Fruit fly (Drosophila melanogaster) whole organism, embryonic: ENCODE results near the gene CG3764.

ENCODE experiments used
- Antp ChIP-seq: fragments of 200-800 bp; sonication (Bioruptor generic); optimal IDR thresholded peaks from 3 replicates; lab custom pipeline; 2016; ENCODE audit warnings: missing biosample characterization, missing genetic modification characterization
- Atf3 ChIP-seq: fragments of 200-800 bp; sonication (Bioruptor generic); optimal IDR thresholded peaks from 3 replicates; lab custom pipeline; 2016; ENCODE audit warnings: missing biosample characterization, missing genetic modification characterization
- Blimp-1 ChIP-seq: fragments of 200-800 bp; sonication (Bioruptor generic); optimal IDR thresholded peaks from 3 replicates; lab custom pipeline; 2018; ENCODE audit warnings: missing biosample characterization, missing genetic modification characterization, mild to moderate bottlenecking, moderate library complexity, missing genetic modification reagents
- CG13287 ChIP-seq: fragments of 200-800 bp; sonication (Bioruptor generic); IDR thresholded peaks from 2 replicates; pipeline ENCODE4 v1.3.6; 2022; ENCODE audit warnings: missing biosample characterization, missing genetic modification characterization; ENCODE audit not compliant: partially characterized antibody
- CG14860 ChIP-seq: fragments of 200-800 bp; sonication (Bioruptor generic); IDR thresholded peaks from 3 replicates; pipeline ENCODE4 v1.3.6; 2022; ENCODE audit warnings: missing biosample characterization, missing genetic modification characterization; ENCODE audit not compliant: partially characterized antibody
- CG16813 ChIP-seq: fragments of 200-800 bp; sonication (Bioruptor generic); IDR thresholded peaks from 3 replicates; pipeline ENCODE4 v1.3.6; 2022; ENCODE audit warnings: missing biosample characterization, missing genetic modification characterization; ENCODE audit not compliant: partially characterized antibody
- CG17361 ChIP-seq: fragments of 200-800 bp; sonication (Bioruptor generic); IDR thresholded peaks from 3 replicates; pipeline ENCODE4 v1.3.6; 2022; ENCODE audit warnings: missing biosample characterization, missing genetic modification characterization
- CG2116 ChIP-seq: fragments of 200-800 bp; sonication (Bioruptor generic); optimal IDR thresholded peaks from 3 replicates; lab custom pipeline; 2018; ENCODE audit warnings: missing biosample characterization, mild to moderate bottlenecking, missing genetic modification characterization
- CG2129 ChIP-seq: fragments of 200-800 bp; sonication (Bioruptor generic); IDR thresholded peaks from 2 replicates; pipeline ENCODE4 v1.3.6; 2022; ENCODE audit warnings: missing biosample characterization, missing genetic modification characterization; ENCODE audit not compliant: partially characterized antibody
- CG34224 ChIP-seq: fragments of 200-800 bp; sonication (Bioruptor generic); IDR thresholded peaks from 3 replicates; pipeline ENCODE4 v1.3.6; 2022; ENCODE audit warnings: missing biosample characterization, missing genetic modification characterization; ENCODE audit not compliant: partially characterized antibody
- CG3847 ChIP-seq: fragments of 200-800 bp; sonication (Bioruptor generic); IDR thresholded peaks from 2 replicates; pipeline ENCODE4 v1.3.6; 2022; ENCODE audit warnings: missing biosample characterization, missing genetic modification characterization
- CG42726 ChIP-seq: fragments of 200-800 bp; sonication (Bioruptor generic); IDR thresholded peaks from 2 replicates; pipeline ENCODE4 v1.3.6; 2022; ENCODE audit warnings: missing biosample characterization, missing genetic modification characterization; ENCODE audit not compliant: partially characterized antibody
- CG4282 ChIP-seq: fragments of 200-800 bp; sonication (Bioruptor generic); optimal IDR thresholded peaks from 2 replicates; lab custom pipeline; 2016; ENCODE audit warnings: missing biosample characterization, missing genetic modification characterization
- CG4730 ChIP-seq: fragments of 200-800 bp; sonication (Bioruptor generic); IDR thresholded peaks from 2 replicates; pipeline ENCODE4 v1.3.6; 2022; ENCODE audit warnings: missing biosample characterization, missing genetic modification characterization
- CG7963 ChIP-seq: fragments of 200-800 bp; sonication (Bioruptor generic); IDR thresholded peaks from 3 replicates; pipeline ENCODE4 v1.3.6; 2022; ENCODE audit warnings: missing biosample characterization, missing genetic modification characterization; ENCODE audit not compliant: partially characterized antibody
- Dll ChIP-seq: fragments of 200-800 bp; sonication (Bioruptor generic); IDR thresholded peaks from 4 replicates; pipeline ENCODE4 v1.3.6; 2022; ENCODE audit warnings: missing biosample characterization, missing genetic modification characterization; ENCODE audit not compliant: partially characterized antibody
- Doc3 ChIP-seq: fragments of 200-800 bp; sonication (Bioruptor generic); IDR thresholded peaks from 3 replicates; pipeline ENCODE4 v1.3.6; 2022; ENCODE audit warnings: missing biosample characterization, missing genetic modification characterization; ENCODE audit not compliant: partially characterized antibody
- Dp ChIP-seq: fragments of 200-800 bp; sonication (Bioruptor generic); optimal IDR thresholded peaks from 2 replicates; lab custom pipeline; 2018; ENCODE audit warnings: missing biosample characterization, mild to moderate bottlenecking, missing genetic modification characterization, moderate library complexity
- Dref ChIP-seq: fragments of 200-800 bp; sonication (Bioruptor generic); IDR thresholded peaks from 2 replicates; pipeline ENCODE4 v1.3.6; 2022; ENCODE audit warnings: missing biosample characterization, missing genetic modification characterization
- E2f2 ChIP-seq: fragments of 200-800 bp; sonication (Bioruptor generic); IDR thresholded peaks from 2 replicates; pipeline ENCODE4 v1.3.6; 2022; ENCODE audit warnings: missing biosample characterization, missing genetic modification characterization
- HLH4C ChIP-seq: fragments of 200-800 bp; sonication (Bioruptor generic); IDR thresholded peaks from 3 replicates; pipeline ENCODE4 v1.3.6; 2022; ENCODE audit warnings: missing biosample characterization, missing genetic modification characterization; ENCODE audit not compliant: partially characterized antibody
- HmgZ ChIP-seq: fragments of 200-800 bp; sonication (Bioruptor generic); optimal IDR thresholded peaks from 2 replicates; lab custom pipeline; 2018; ENCODE audit warnings: missing biosample characterization, mild to moderate bottlenecking, missing genetic modification characterization
- Jarid2 ChIP-seq: fragments of 200-800 bp; sonication (Bioruptor generic); optimal IDR thresholded peaks from 3 replicates; lab custom pipeline; 2017; ENCODE audit warnings: mild to moderate bottlenecking, missing biosample characterization, missing genetic modification reagents, missing genetic modification characterization
- MBD-R2 ChIP-seq: fragments of 200-800 bp; sonication (Bioruptor generic); IDR thresholded peaks from 2 replicates; pipeline ENCODE4 v1.3.6; 2022; ENCODE audit warnings: missing biosample characterization, missing genetic modification characterization
- MESR4 ChIP-seq: fragments of 200-800 bp; sonication (Bioruptor generic); optimal IDR thresholded peaks from 2 replicates; lab custom pipeline; 2018; ENCODE audit warnings: missing biosample characterization, mild to moderate bottlenecking, missing genetic modification characterization, moderate library complexity
- Myb ChIP-seq: fragments of 200-800 bp; sonication (Bioruptor generic); optimal IDR thresholded peaks from 2 replicates; lab custom pipeline; 2016; ENCODE audit warnings: missing biosample characterization, missing genetic modification characterization
- Opbp ChIP-seq: fragments of 200-800 bp; sonication (Bioruptor generic); IDR thresholded peaks from 3 replicates; pipeline ENCODE4 v1.3.6; 2022; ENCODE audit warnings: missing biosample characterization, missing genetic modification characterization; ENCODE audit not compliant: partially characterized antibody
- Scr ChIP-seq: fragments of 200-800 bp; sonication (Bioruptor generic); IDR thresholded peaks from 2 replicates; pipeline ENCODE4 v1.3.6; 2022; ENCODE audit warnings: missing biosample characterization, missing genetic modification characterization; ENCODE audit not compliant: partially characterized antibody
- amos ChIP-seq: fragments of 200-800 bp; sonication (Bioruptor generic); IDR thresholded peaks from 2 replicates; pipeline ENCODE4 v1.3.6; 2022; ENCODE audit warnings: missing biosample characterization, missing genetic modification characterization; ENCODE audit not compliant: partially characterized antibody
- ato ChIP-seq: fragments of 200-800 bp; sonication (Bioruptor generic); IDR thresholded peaks from 2 replicates; pipeline ENCODE4 v1.3.6; 2022; ENCODE audit warnings: missing biosample characterization, missing genetic modification characterization; ENCODE audit not compliant: partially characterized antibody
- crp ChIP-seq, 2 experiments: fragments of 200-800 bp; sonication (Bioruptor generic); optimal IDR thresholded peaks; 2 replicates in 1 of 2; 3 replicates in 1 of 2; lab custom pipeline; 2017; ENCODE audit warnings: missing biosample characterization in 2 of 2, missing genetic modification characterization in 2 of 2, mild to moderate bottlenecking in 1 of 2, moderate library complexity in 1 of 2
- cwo ChIP-seq: fragments of 200-800 bp; sonication (Bioruptor generic); optimal IDR thresholded peaks from 3 replicates; lab custom pipeline; 2017; ENCODE audit warnings: missing biosample characterization, missing genetic modification characterization, mild to moderate bottlenecking, moderate library complexity, missing genetic modification reagents
- ftz-f1 ChIP-seq: fragments of 200-800 bp; sonication (Bioruptor generic); optimal IDR thresholded peaks from 2 replicates; lab custom pipeline; 2016; ENCODE audit warnings: missing biosample characterization, missing genetic modification characterization
- hb ChIP-seq: fragments of 200-800 bp; sonication (Bioruptor generic); IDR thresholded peaks from 3 replicates; pipeline ENCODE4 v1.3.6; 2022; ENCODE audit warnings: missing biosample characterization, missing genetic modification characterization; ENCODE audit not compliant: partially characterized antibody
- hbn ChIP-seq: fragments of 200-800 bp; sonication (Bioruptor generic); IDR thresholded peaks from 2 replicates; pipeline ENCODE4 v1.3.6; 2022; ENCODE audit warnings: missing biosample characterization, missing genetic modification characterization; ENCODE audit not compliant: partially characterized antibody
- inv ChIP-seq: fragments of 200-800 bp; sonication (Bioruptor generic); IDR thresholded peaks from 2 replicates; pipeline ENCODE4 v1.3.6; 2022; ENCODE audit warnings: missing biosample characterization, missing genetic modification characterization; ENCODE audit not compliant: partially characterized antibody
- mld ChIP-seq: fragments of 200-800 bp; sonication (Bioruptor generic); IDR thresholded peaks from 3 replicates; pipeline ENCODE4 v1.3.6; 2022; ENCODE audit warnings: missing biosample characterization, missing genetic modification characterization; ENCODE audit not compliant: partially characterized antibody
- nerfin-2 ChIP-seq: fragments of 200-800 bp; sonication (Bioruptor generic); IDR thresholded peaks from 2 replicates; pipeline ENCODE4 v1.3.6; 2022; ENCODE audit warnings: missing biosample characterization, missing genetic modification characterization; ENCODE audit not compliant: partially characterized antibody
- pzg ChIP-seq: fragments of 200-800 bp; sonication (Bioruptor generic); optimal IDR thresholded peaks from 3 replicates; lab custom pipeline; 2018; ENCODE audit warnings: missing biosample characterization, mild to moderate bottlenecking, missing genetic modification characterization, moderate library complexity
- slp2 ChIP-seq: fragments of 200-800 bp; sonication (Bioruptor generic); optimal IDR thresholded peaks from 2 replicates; lab custom pipeline; 2016; ENCODE audit warnings: missing biosample characterization, missing genetic modification characterization
- stwl ChIP-seq: fragments of 200-800 bp; sonication (Bioruptor generic); optimal IDR thresholded peaks from 3 replicates; lab custom pipeline; 2018; ENCODE audit warnings: missing biosample characterization, mild to moderate bottlenecking, missing genetic modification characterization, moderate library complexity
- tna ChIP-seq: fragments of 200-800 bp; sonication (Bioruptor generic); IDR thresholded peaks from 2 replicates; pipeline ENCODE4 v1.3.6; 2022; ENCODE audit warnings: missing biosample characterization, missing genetic modification characterization; ENCODE audit not compliant: partially characterized antibody
- trem ChIP-seq: fragments of 200-800 bp; optimal IDR thresholded peaks from 3 replicates; lab custom pipeline; 2019; ENCODE audit warnings: missing biosample characterization, mild to moderate bottlenecking, missing genetic modification characterization, moderate library complexity
- tx ChIP-seq: fragments of 200-800 bp; sonication (Bioruptor generic); optimal IDR thresholded peaks from 2 replicates; lab custom pipeline; 2016; ENCODE audit warnings: missing biosample characterization, missing genetic modification characterization
- vvl ChIP-seq: fragments of 200-800 bp; sonication (Bioruptor generic); IDR thresholded peaks from 2 replicates; pipeline ENCODE4 v1.3.6; 2022; ENCODE audit warnings: missing biosample characterization, missing genetic modification characterization
- zen2 ChIP-seq: fragments of 200-800 bp; sonication (Bioruptor generic); IDR thresholded peaks from 3 replicates; pipeline ENCODE4 v1.3.6; 2022; ENCODE audit warnings: missing biosample characterization, missing genetic modification characterization; ENCODE audit not compliant: partially characterized antibody

CG3764 gene

DNA sequence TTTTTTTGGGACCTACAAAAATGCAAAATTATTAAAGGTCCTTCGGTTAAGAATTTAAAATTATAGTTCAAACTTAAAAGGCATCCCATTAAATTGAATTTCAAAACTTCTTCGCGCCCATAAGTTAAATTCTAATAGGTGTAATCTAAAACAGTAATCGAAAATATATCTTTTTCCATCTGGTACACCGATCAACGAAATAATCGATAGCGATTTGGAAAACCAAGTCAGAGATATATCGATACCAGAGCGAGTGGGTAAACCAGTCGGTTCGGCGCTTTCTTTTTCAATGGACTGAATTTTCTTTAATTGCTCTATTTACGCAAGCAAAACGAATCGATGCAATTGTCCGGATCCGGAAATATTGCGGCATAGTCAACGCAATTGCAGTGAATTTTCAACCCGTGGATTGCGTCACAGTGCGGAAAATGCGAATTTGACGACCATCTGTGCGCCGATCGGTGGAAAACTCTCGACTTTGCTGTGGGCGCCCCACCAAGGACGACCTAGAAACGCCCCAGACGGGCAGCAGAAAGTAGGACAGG lies 11.8 kb upstream of the CG3764 start, which contains the start of gene Fit2 (continued):
- peak; percentile 37 for TF ChIP-seq HmgZ (tag; lab: Kevin White, UChicago)
- no peak for TF ChIP-seq CG4282 (GFP tag; lab: Kevin White, UChicago)
- no peak for TF ChIP-seq Jarid2 (GFP tag; lab: Kevin White, UChicago)
- peak; percentile 96; the same call in 2 of the 3 replicates for TF ChIP-seq Opbp
- TF ChIP-seq slp2 (GFP tag; lab: Kevin White, UChicago): no peak
- no peak for TF ChIP-seq cwo (GFP tag; lab: Kevin White, UChicago)
- TF ChIP-seq trem (tag; lab: Kevin White, UChicago): peak; percentile 38
- peak; percentile 40 for TF ChIP-seq Blimp-1
- TF ChIP-seq Atf3 (GFP tag; lab: Kevin White, UChicago): no peak
- peak; percentile 100 for TF ChIP-seq tna
- TF ChIP-seq Myb: peak; percentile 65
- peak; percentile 26; the same call in 1 of the 2 replicates for TF ChIP-seq vvl (GFP tag; lab: Robert Waterston, UW)
- TF ChIP-seq CG34224 (GFP tag; lab: Robert Waterston, UW): peak; percentile 100
- no peak for TF ChIP-seq CG17361 (GFP tag; lab: Robert Waterston, UW)
- peak; percentile 20 for TF ChIP-seq tx (GFP tag; lab: Kevin White, UChicago)
- peak; percentile 99 for TF ChIP-seq mld (GFP tag; lab: Robert Waterston, UW)
- peak; percentile 95 for TF ChIP-seq Doc3 (GFP tag; lab: Robert Waterston, UW)
- TF ChIP-seq E2f2: peak; percentile 96
- TF ChIP-seq HLH4C (GFP tag; lab: Robert Waterston, UW): peak; percentile 100
- TF ChIP-seq CG13287 (GFP tag; lab: Robert Waterston, UW): peak; percentile 98
- TF ChIP-seq CG14860 (GFP tag; lab: Robert Waterston, UW): peak; percentile 99
- TF ChIP-seq nerfin-2 (GFP tag; lab: Robert Waterston, UW): peak; percentile 100
- peak; percentile 65 for TF ChIP-seq CG2129
- peak; percentile 95 for TF ChIP-seq Dll (GFP tag; lab: Robert Waterston, UW)
- peak; percentile 87 for TF ChIP-seq inv (GFP tag; lab: Robert Waterston, UW)
- peak; percentile 95 for TF ChIP-seq hbn
- TF ChIP-seq crp (GFP tag; optimal IDR thresholded peaks at IDR 0.05; lab: Kevin White, UChicago): peak in 1 of 2 experiments; percentile 49
- TF ChIP-seq CG4730: no peak
- peak; percentile 100 for TF ChIP-seq ato (GFP tag; lab: Robert Waterston, UW)
- peak; percentile 100 for TF ChIP-seq CG7963 (GFP tag; lab: Robert Waterston, UW)
- TF ChIP-seq ftz-f1 (GFP tag; lab: Kevin White, UChicago): peak; percentile 8
- TF ChIP-seq MESR4 (GFP tag; lab: Kevin White, UChicago): peak; percentile 62
- peak; percentile 74; the same call in 1 of the 2 replicates for TF ChIP-seq CG42726 (GFP tag; lab: Robert Waterston, UW)
- no peak for TF ChIP-seq CG3847 (GFP tag; lab: Robert Waterston, UW)
- peak; percentile 59 for TF ChIP-seq MBD-R2 (GFP tag; lab: Robert Waterston, UW)
- TF ChIP-seq CG16813: peak; percentile 95
- peak; percentile 93 for TF ChIP-seq Dp
- peak; percentile 100 for TF ChIP-seq zen2 (GFP tag; lab: Robert Waterston, UW)
- TF ChIP-seq Antp (GFP tag; lab: Kevin White, UChicago): no peak
- TF ChIP-seq amos (GFP tag; lab: Robert Waterston, UW): peak; percentile 94
- TF ChIP-seq hb: peak; percentile 100
- TF ChIP-seq CG2116: peak; percentile 91
- TF ChIP-seq Dref (GFP tag; lab: Robert Waterston, UW): peak; percentile 97
- TF ChIP-seq pzg (GFP tag; lab: Kevin White, UChicago): peak; percentile 66
- peak; percentile 71 for TF ChIP-seq stwl (tag; lab: Kevin White, UChicago)
- peak; percentile 94 for TF ChIP-seq Scr
